Fruit fly (Drosophila melanogaster) whole organism, embryonic: ENCODE measurements around the gene Tpst.

Experiments used
- ATbp ChIP-seq: fragments of 200-800 bp; sonication (Bioruptor generic); optimal IDR thresholded peaks from 2 replicates; lab custom pipeline; 2017; ENCODE audit warnings: missing biosample characterization, mild to moderate bottlenecking, missing genetic modification characterization, missing genetic modification reagents
- Asciz ChIP-seq: fragments of 200-800 bp; sonication (Bioruptor generic); optimal IDR thresholded peaks from 2 replicates; lab custom pipeline; 2017; ENCODE audit warnings: missing biosample characterization, mild to moderate bottlenecking, missing genetic modification characterization, missing genetic modification reagents
- Atf3 ChIP-seq: fragments of 200-800 bp; sonication (Bioruptor generic); optimal IDR thresholded peaks from 3 replicates; lab custom pipeline; 2016; ENCODE audit warnings: missing biosample characterization, missing genetic modification characterization
- Awh ChIP-seq: fragments of 200-800 bp; sonication (Bioruptor generic); IDR thresholded peaks from 2 replicates; pipeline ENCODE4, ENCODE4 v1.3.6; 2022; ENCODE audit warnings: missing biosample characterization, missing genetic modification characterization
- Bdp1 ChIP-seq: fragments of 200-800 bp; sonication (Bioruptor generic); optimal IDR thresholded peaks from 3 replicates; lab custom pipeline; 2016; ENCODE audit warnings: missing biosample characterization, missing genetic modification characterization
- Bteb2 ChIP-seq: fragments of 200-800 bp; sonication (Bioruptor generic); optimal IDR thresholded peaks from 2 replicates; lab custom pipeline; 2016; ENCODE audit warnings: missing biosample characterization, missing genetic modification characterization
- CG12071 ChIP-seq: fragments of 200-800 bp; sonication (Bioruptor generic); optimal IDR thresholded peaks from 3 replicates; lab custom pipeline; 2018; ENCODE audit warnings: missing biosample characterization, mild to moderate bottlenecking, missing genetic modification characterization
- CG17912 ChIP-seq: fragments of 200-800 bp; sonication (Bioruptor generic); optimal IDR thresholded peaks from 2 replicates; lab custom pipeline; 2018; ENCODE audit warnings: missing biosample characterization, mild to moderate bottlenecking, missing genetic modification characterization
- CG18764 ChIP-seq: fragments of 200-800 bp; sonication (Bioruptor generic); optimal IDR thresholded peaks from 3 replicates; lab custom pipeline; 2016; ENCODE audit warnings: missing biosample characterization, missing genetic modification characterization
- CG32532 ChIP-seq: fragments of 200-800 bp; sonication (Bioruptor generic); IDR thresholded peaks from 2 replicates; pipeline ENCODE4 v1.3.6; 2022; ENCODE audit warnings: missing biosample characterization, missing genetic modification characterization
- CG4424 ChIP-seq: fragments of 200-800 bp; sonication (Bioruptor generic); optimal IDR thresholded peaks from 3 replicates; lab custom pipeline; 2016; ENCODE audit warnings: missing biosample characterization, missing genetic modification characterization
- CG4617 ChIP-seq: fragments of 200-800 bp; sonication (Bioruptor generic); optimal IDR thresholded peaks from 3 replicates; lab custom pipeline; 2016; ENCODE audit warnings: missing biosample characterization, missing genetic modification characterization, borderline replicate concordance
- CG5245 ChIP-seq: fragments of 200-800 bp; sonication (Bioruptor generic); optimal IDR thresholded peaks from 3 replicates; lab custom pipeline; 2016; ENCODE audit warnings: missing biosample characterization, missing genetic modification characterization
- CG6175 ChIP-seq: fragments of 200-800 bp; sonication (Bioruptor generic); IDR thresholded peaks from 3 replicates; pipeline ENCODE4 v1.3.6; 2022; ENCODE audit warnings: missing biosample characterization, missing genetic modification characterization
- CG7928 ChIP-seq: fragments of 200-800 bp; sonication (Bioruptor generic); optimal IDR thresholded peaks from 2 replicates; lab custom pipeline; 2017; ENCODE audit warnings: missing biosample characterization, mild to moderate bottlenecking, missing genetic modification characterization
- CTCF ChIP-seq: fragments of 200-800 bp; sonication (Bioruptor generic); optimal IDR thresholded peaks from 2 replicates; lab custom pipeline; 2017; ENCODE audit warnings: missing biosample characterization, mild to moderate bottlenecking, missing genetic modification characterization, moderate library complexity
- Dp ChIP-seq: fragments of 200-800 bp; sonication (Bioruptor generic); optimal IDR thresholded peaks from 2 replicates; lab custom pipeline; 2018; ENCODE audit warnings: missing biosample characterization, mild to moderate bottlenecking, missing genetic modification characterization, moderate library complexity
- Eip74EF ChIP-seq, 2 experiments: fragments of 200-800 bp in 1 of 2; fragments of >200 bp in 1 of 2; sonication (Bioruptor generic) in 1 of 2; optimal IDR thresholded peaks; 2 replicates each; lab custom pipeline; 2017 to 2019; ENCODE audit warnings: missing biosample characterization in 2 of 2, missing genetic modification characterization in 2 of 2, mild to moderate bottlenecking in 1 of 2, moderate library complexity in 1 of 2
- Fer2 ChIP-seq: fragments of 200-800 bp; sonication (Bioruptor generic); optimal IDR thresholded peaks from 2 replicates; lab custom pipeline; 2018; ENCODE audit warnings: missing biosample characterization, mild to moderate bottlenecking, missing genetic modification characterization, moderate library complexity
- HLH4C ChIP-seq: fragments of 200-800 bp; sonication (Bioruptor generic); IDR thresholded peaks from 3 replicates; pipeline ENCODE4 v1.3.6; 2022; ENCODE audit warnings: missing biosample characterization, missing genetic modification characterization; ENCODE audit not compliant: partially characterized antibody
- HLHmδ ChIP-seq: fragments of 200-800 bp; sonication (Bioruptor generic); optimal IDR thresholded peaks from 2 replicates; lab custom pipeline; 2018; ENCODE audit warnings: missing biosample characterization, mild to moderate bottlenecking, missing genetic modification characterization, moderate library complexity
- Hand ChIP-seq: fragments of 200-800 bp; sonication (Bioruptor generic); optimal IDR thresholded peaks from 2 replicates; lab custom pipeline; 2017; ENCODE audit warnings: mild to moderate bottlenecking, missing biosample characterization, missing genetic modification reagents, missing genetic modification characterization
- NC2α ChIP-seq: fragments of 200-800 bp; sonication (Bioruptor generic); optimal IDR thresholded peaks from 2 replicates; lab custom pipeline; 2016; ENCODE audit warnings: missing biosample characterization, missing genetic modification characterization
- Optix ChIP-seq: fragments of 200-800 bp; sonication (Bioruptor generic); IDR thresholded peaks from 3 replicates; pipeline ENCODE4 v1.3.6; 2022; ENCODE audit warnings: missing biosample characterization, missing genetic modification characterization
- PHDP ChIP-seq: fragments of 200-800 bp; sonication (Bioruptor generic); optimal IDR thresholded peaks from 3 replicates; lab custom pipeline; 2018; ENCODE audit warnings: missing biosample characterization, mild to moderate bottlenecking, missing genetic modification characterization, moderate library complexity
- Ssrp ChIP-seq: fragments of 200-800 bp; sonication (Bioruptor generic); optimal IDR thresholded peaks from 2 replicates; lab custom pipeline; 2018; ENCODE audit warnings: missing biosample characterization, mild to moderate bottlenecking, missing genetic modification characterization, moderate library complexity
- Tbp ChIP-seq: fragments of >200 bp; optimal IDR thresholded peaks from 2 replicates; lab custom pipeline; 2018; ENCODE audit warnings: missing biosample characterization, missing genetic modification characterization
- ac ChIP-seq: fragments of 200-800 bp; sonication (Bioruptor generic); optimal IDR thresholded peaks from 3 replicates; lab custom pipeline; 2017; ENCODE audit warnings: missing biosample characterization, mild to moderate bottlenecking, missing genetic modification characterization
- al ChIP-seq: fragments of 200-800 bp; sonication (Bioruptor generic); IDR thresholded peaks from 2 replicates; pipeline ENCODE4 v1.3.6; 2022; ENCODE audit warnings: missing biosample characterization, missing genetic modification characterization
- aop ChIP-seq: fragments of 200-800 bp; sonication (Bioruptor generic); IDR thresholded peaks from 2 replicates; pipeline ENCODE4 v1.3.6; 2022; ENCODE audit warnings: missing biosample characterization, missing genetic modification characterization
- bowl ChIP-seq: fragments of 200-800 bp; sonication (Bioruptor generic); IDR thresholded peaks from 2 replicates; pipeline ENCODE4 v1.3.6; 2022; ENCODE audit warnings: missing biosample characterization, missing genetic modification characterization
- chn ChIP-seq: fragments of 200-800 bp; sonication (Bioruptor generic); optimal IDR thresholded peaks from 2 replicates; lab custom pipeline; 2016; ENCODE audit warnings: missing biosample characterization, missing genetic modification characterization
- exex ChIP-seq: fragments of 200-800 bp; sonication (Bioruptor generic); optimal IDR thresholded peaks from 4 replicates; lab custom pipeline; 2018; ENCODE audit warnings: missing biosample characterization, mild to moderate bottlenecking, missing genetic modification characterization, moderate library complexity
- fd3F ChIP-seq: fragments of 200-800 bp; sonication (Bioruptor generic); optimal IDR thresholded peaks from 2 replicates; lab custom pipeline; 2018; ENCODE audit warnings: missing biosample characterization, mild to moderate bottlenecking, missing genetic modification characterization, moderate library complexity
- hb ChIP-seq: fragments of 200-800 bp; sonication (Bioruptor generic); IDR thresholded peaks from 3 replicates; pipeline ENCODE4 v1.3.6; 2022; ENCODE audit warnings: missing biosample characterization, missing genetic modification characterization; ENCODE audit not compliant: partially characterized antibody
- lilli ChIP-seq: fragments of 200-800 bp; sonication (Bioruptor generic); optimal IDR thresholded peaks from 3 replicates; lab custom pipeline; 2016; ENCODE audit warnings: missing biosample characterization, missing genetic modification characterization
- lmd ChIP-seq: fragments of 200-800 bp; sonication (Bioruptor generic); IDR thresholded peaks from 2 replicates; pipeline ENCODE4 v1.3.6; 2022; ENCODE audit warnings: missing biosample characterization, missing genetic modification characterization
- lov ChIP-seq, 2 experiments: fragments of 200-800 bp in 1 of 2; fragments of >200 bp in 1 of 2; sonication (Bioruptor generic) in 1 of 2; IDR thresholded peaks in 1 of 2; optimal IDR thresholded peaks in 1 of 2; 2 replicates in 1 of 2; 3 replicates in 1 of 2; pipeline versions ENCODE4 v1.3.6 to Lab custom; 2017 to 2022; ENCODE audit warnings: missing biosample characterization in 1 of 2, missing genetic modification characterization in 1 of 2
- otp ChIP-seq: fragments of 200-800 bp; sonication (Bioruptor generic); IDR thresholded peaks from 3 replicates; pipeline ENCODE4, ENCODE4 v1.3.6; 2022; ENCODE audit warnings: missing biosample characterization, missing genetic modification characterization
- pb ChIP-seq: fragments of 200-800 bp; sonication (Bioruptor generic); optimal IDR thresholded peaks from 3 replicates; lab custom pipeline; 2016; ENCODE audit warnings: missing biosample characterization, missing genetic modification characterization
- prd ChIP-seq, 3 experiments: fragments of >200 bp in 2 of 3; fragments of 200-800 bp in 1 of 3; sonication (Bioruptor generic) in 1 of 3; optimal IDR thresholded peaks in 2 of 3; IDR thresholded peaks in 1 of 3; 2 replicates in 2 of 3; 3 replicates in 1 of 3; pipeline versions ENCODE4 v1.3.6 to Lab custom; 2017 to 2022; ENCODE audit warnings: missing biosample characterization in 1 of 3, missing genetic modification characterization in 1 of 3
- pum ChIP-seq: fragments of 200-800 bp; sonication (Bioruptor generic); optimal IDR thresholded peaks from 2 replicates; lab custom pipeline; 2016; ENCODE audit warnings: missing biosample characterization, missing genetic modification characterization
- scrt ChIP-seq: fragments of 200-800 bp; sonication (Bioruptor generic); optimal IDR thresholded peaks from 2 replicates; lab custom pipeline; 2018; ENCODE audit warnings: missing biosample characterization, mild to moderate bottlenecking, missing genetic modification characterization, moderate library complexity
- slbo ChIP-seq: fragments of 200-800 bp; sonication (Bioruptor generic); IDR thresholded peaks from 2 replicates; pipeline ENCODE4 v1.3.6; 2022; ENCODE audit warnings: missing biosample characterization, missing genetic modification characterization
- sna ChIP-seq: fragments of 200-800 bp; sonication (Bioruptor generic); IDR thresholded peaks from 2 replicates; pipeline ENCODE4 v1.3.6; 2022; ENCODE audit warnings: missing biosample characterization, missing genetic modification characterization; ENCODE audit not compliant: partially characterized antibody
- ssp ChIP-seq: fragments of 200-800 bp; sonication (Bioruptor generic); IDR thresholded peaks from 2 replicates; pipeline ENCODE4 v1.3.6; 2022; ENCODE audit warnings: missing biosample characterization, missing genetic modification characterization
- unc-4 ChIP-seq: fragments of 200-800 bp; sonication (Bioruptor generic); IDR thresholded peaks from 2 replicates; pipeline ENCODE4 v1.3.6; 2022; ENCODE audit warnings: missing biosample characterization, missing genetic modification characterization; ENCODE audit not compliant: partially characterized antibody
- zen ChIP-seq: fragments of 200-800 bp; sonication (Bioruptor generic); optimal IDR thresholded peaks from 3 replicates; lab custom pipeline; 2018; ENCODE audit warnings: missing biosample characterization, mild to moderate bottlenecking, missing genetic modification characterization, moderate library complexity
- zf30C ChIP-seq: fragments of 200-800 bp; sonication (Bioruptor generic); optimal IDR thresholded peaks from 3 replicates; lab custom pipeline; 2018; ENCODE audit warnings: missing biosample characterization, mild to moderate bottlenecking, missing genetic modification characterization
- zfh2 ChIP-seq: fragments of 200-800 bp; sonication (Bioruptor generic); optimal IDR thresholded peaks from 2 replicates; lab custom pipeline; 2016; ENCODE audit warnings: missing biosample characterization, missing genetic modification characterization

Gene Tpst

DNA sequence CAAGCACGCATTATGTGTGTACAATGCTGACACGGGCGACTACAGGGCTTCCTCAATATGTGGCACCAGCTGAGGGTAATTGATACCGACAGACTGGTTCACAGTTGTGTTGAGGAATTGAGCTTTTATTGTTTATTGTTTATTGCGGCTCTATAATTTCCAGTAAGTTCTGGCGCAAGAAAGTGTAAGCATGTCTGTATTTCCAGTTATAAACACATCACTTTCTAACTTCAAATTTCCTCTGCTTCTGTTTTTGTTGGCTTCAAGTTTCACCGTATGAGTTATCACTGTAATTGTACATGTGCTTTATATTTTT lies 62.9 kb downstream of the Tpst start (continued):
- peak; percentile 55 for TF ChIP-seq scrt (GFP tag; lab: Kevin White, UChicago)
- no peak for TF ChIP-seq lov (optimal IDR thresholded peaks at IDR 0.05; lab: Kevin White, UChicago)
- TF ChIP-seq lov (GFP tag; IDR thresholded peaks at IDR 0.05; lab: Robert Waterston, UW): no peak
- peak; percentile 30; the same call in 1 of the 2 replicates for TF ChIP-seq ssp (GFP tag; lab: Robert Waterston, UW)
- peak; percentile 27 for TF ChIP-seq CG17912
- TF ChIP-seq zen (tag; lab: Kevin White, UChicago): peak; percentile 9
- peak; percentile 46 for TF ChIP-seq exex
- peak in 1 of 2 experiments; percentile 66 for TF ChIP-seq Eip74EF (GFP tag; optimal IDR thresholded peaks at IDR 0.05; lab: Kevin White, UChicago)
- TF ChIP-seq HLHmδ (GFP tag; lab: Kevin White, UChicago): peak; percentile 4
- TF ChIP-seq otp: 0 out of 3 replicates have a peak, but pooled peaks have one; percentile 50
- no peak for TF ChIP-seq ac (GFP tag; lab: Kevin White, UChicago)
- TF ChIP-seq Fer2 (tag; lab: Kevin White, UChicago): peak; percentile 28
- peak; percentile 41 for TF ChIP-seq Asciz (GFP tag; lab: Kevin White, UChicago)
- TF ChIP-seq Optix (GFP tag; lab: Robert Waterston, UW): peak; percentile 31; the same call in 1 of the 3 replicates
- TF ChIP-seq zf30C: no peak
- TF ChIP-seq prd (optimal IDR thresholded peaks at IDR 0.05; lab: Kevin White, UChicago): no peak
- peak; percentile 82 for TF ChIP-seq prd (GFP tag; IDR thresholded peaks at IDR 0.05; lab: Robert Waterston, UW)
- TF ChIP-seq NC2α (GFP tag; lab: Kevin White, UChicago): peak; percentile 9
- TF ChIP-seq lmd (GFP tag; lab: Robert Waterston, UW): peak; percentile 84
- no peak for TF ChIP-seq HLH4C (GFP tag; lab: Robert Waterston, UW)
- TF ChIP-seq unc-4 (GFP tag; lab: Robert Waterston, UW): no peak
- peak; percentile 89 for TF ChIP-seq slbo (GFP tag; lab: Robert Waterston, UW)
- peak; percentile 67 for TF ChIP-seq al (GFP tag; lab: Robert Waterston, UW)
- peak; percentile 58 for TF ChIP-seq Bteb2 (GFP tag; lab: Kevin White, UChicago)
- peak; percentile 54 for TF ChIP-seq Bdp1 (GFP tag; lab: Kevin White, UChicago)
- peak; percentile 78 for TF ChIP-seq zfh2 (GFP tag; lab: Kevin White, UChicago)
- TF ChIP-seq CG18764 (GFP tag; lab: Kevin White, UChicago): peak; percentile 60
- no peak for TF ChIP-seq sna (GFP tag; lab: Robert Waterston, UW)
- no peak for TF ChIP-seq Dp (GFP tag; lab: Kevin White, UChicago)
- peak; percentile 84 for TF ChIP-seq lilli
- peak; percentile 56 for TF ChIP-seq ATbp (GFP tag; lab: Kevin White, UChicago)
- TF ChIP-seq aop (GFP tag; lab: Robert Waterston, UW): no peak
- TF ChIP-seq CG7928 (GFP tag; lab: Kevin White, UChicago): peak; percentile 54
- TF ChIP-seq CG5245 (GFP tag; lab: Kevin White, UChicago): peak; percentile 53
- TF ChIP-seq Atf3 (GFP tag; lab: Kevin White, UChicago): peak; percentile 52
- TF ChIP-seq CG32532 (GFP tag; lab: Robert Waterston, UW): peak; percentile 85
- peak; percentile 66 for TF ChIP-seq pum
- peak; percentile 72 for TF ChIP-seq fd3F (GFP tag; lab: Kevin White, UChicago)
- TF ChIP-seq PHDP: peak; percentile 72
- TF ChIP-seq Tbp (GFP tag; lab: Kevin White, UChicago): no peak
- peak; percentile 66 for TF ChIP-seq pb (GFP tag; lab: Kevin White, UChicago)
- no peak for TF ChIP-seq Awh (GFP tag; lab: Robert Waterston, UW)
- TF ChIP-seq bowl (GFP tag; lab: Robert Waterston, UW): no peak
- 0 out of 3 replicates have a peak, but pooled peaks have one; percentile 31 for TF ChIP-seq CG6175
- peak; percentile 68 for TF ChIP-seq Ssrp
- TF ChIP-seq CG4424 (GFP tag; lab: Kevin White, UChicago): peak; percentile 69
- TF ChIP-seq Hand (GFP tag; lab: Kevin White, UChicago): peak; percentile 79
- peak; percentile 15 for TF ChIP-seq CG4617
- peak; percentile 60 for TF ChIP-seq CG12071
- TF ChIP-seq hb (GFP tag; lab: Robert Waterston, UW): no peak
- peak; percentile 69 for TF ChIP-seq chn (GFP tag; lab: Kevin White, UChicago)
- no peak for TF ChIP-seq CTCF (GFP tag; lab: Kevin White, UChicago)
